Worm (Caenorhabditis elegans): Measurements from ENCODE around the gene clec-198.
A peak's percentile ranks its signal among the peaks of the same experiment; 100 is the strongest.

clec-198 gene

DNA sequence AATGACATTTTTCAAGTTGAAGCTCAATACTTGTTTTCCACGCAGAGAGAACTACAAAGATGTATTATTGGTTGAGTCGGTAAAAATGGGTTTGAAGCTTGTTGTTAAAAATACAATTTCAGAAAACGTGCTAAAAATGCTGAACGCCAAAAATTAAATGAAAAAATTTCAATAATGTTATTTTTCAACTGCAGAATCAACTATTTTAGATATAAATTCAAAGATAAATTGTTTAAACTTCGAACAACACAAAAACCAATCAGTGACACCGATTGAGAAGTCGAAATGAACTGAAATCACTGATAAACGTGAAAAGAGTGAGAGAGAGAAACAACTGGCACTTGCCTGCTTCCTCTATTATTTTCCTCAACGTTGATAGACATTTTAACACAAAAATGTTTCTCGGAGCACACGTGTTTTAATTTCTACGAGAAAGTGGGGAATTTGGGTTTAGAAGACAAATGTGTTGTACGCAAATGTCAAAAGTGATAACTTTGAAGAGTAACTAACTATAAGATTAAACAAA lies 40.5 kb downstream of the clec-198 start, which contains the start of gene T02D1.8:
T02D1.8 (minus strand) TSS at position 51 of the 526 bp plus-strand sequence.
- TF ChIP-seq nhr-76 (tag; optimal IDR thresholded peaks at IDR 0.05) (no peak), elt-2 (tag; optimal IDR thresholded peaks at IDR 0.05) (peak; percentile 55), hlh-17 (GFP tag; optimal IDR thresholded peaks at IDR 0.05; ENCODE audit: borderline replicate concordance) (no peak), nhr-11 (tag; optimal IDR thresholded peaks at IDR 0.05) (no peak), isw-1 (GFP tag; IDR thresholded peaks at IDR 0.05) (no peak), unc-98 (GFP tag; IDR thresholded peaks at IDR 0.05) (no peak), nhr-71 (tag; optimal IDR thresholded peaks at IDR 0.05) (peak; percentile 22), nhr-77 (tag; optimal IDR thresholded peaks at IDR 0.05) (no peak), blmp-1 (tag; optimal IDR thresholded peaks at IDR 0.05) (no peak), elt-3 (tag; optimal IDR thresholded peaks at IDR 0.05) (no peak), lin-15B (tag; optimal IDR thresholded peaks at IDR 0.05) (no peak), egl-13 (tag; optimal IDR thresholded peaks at IDR 0.05) (no peak), snu-23 (GFP tag; optimal IDR thresholded peaks at IDR 0.05) (no peak), ets-5 (GFP tag; IDR thresholded peaks at IDR 0.05) (no peak), aly-2 (tag; optimal IDR thresholded peaks at IDR 0.05) (no peak), nhr-237 (tag; optimal IDR thresholded peaks at IDR 0.05) (no peak), lsy-2 (tag; optimal IDR thresholded peaks at IDR 0.05) (no peak)

DNA sequence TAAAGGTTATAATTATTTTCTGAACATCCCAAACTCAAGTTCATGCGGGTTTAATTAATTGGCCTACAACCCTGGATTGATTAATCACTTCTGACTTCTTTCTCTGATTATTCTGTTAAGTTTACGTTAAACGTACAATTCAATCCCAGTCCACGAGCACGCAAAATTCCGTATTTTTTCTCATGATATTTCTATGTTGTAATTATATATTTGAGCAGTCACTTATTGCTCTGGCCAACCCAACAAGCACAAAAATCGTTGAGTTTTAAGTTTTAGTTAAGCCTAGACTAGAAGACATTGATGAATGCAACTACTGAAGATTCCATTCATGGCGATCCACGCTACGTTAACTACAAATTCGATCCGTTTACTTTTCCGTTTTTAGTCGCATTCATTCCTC lies 48.9 kb downstream of the clec-198 start, which contains the start of gene sru-15:
sru-15 (plus strand) TSS at position 301 of the 400 bp plus-strand sequence.
- no peak for TF ChIP-seq lin-13 (GFP tag; optimal IDR thresholded peaks at IDR 0.05)
- TF ChIP-seq nhr-47 (tag; optimal IDR thresholded peaks at IDR 0.05): no peak
- TF ChIP-seq fkh-10 (GFP tag; optimal IDR thresholded peaks at IDR 0.05): no peak
- no peak for TF ChIP-seq pax-3 (tag; optimal IDR thresholded peaks at IDR 0.05)

DNA sequence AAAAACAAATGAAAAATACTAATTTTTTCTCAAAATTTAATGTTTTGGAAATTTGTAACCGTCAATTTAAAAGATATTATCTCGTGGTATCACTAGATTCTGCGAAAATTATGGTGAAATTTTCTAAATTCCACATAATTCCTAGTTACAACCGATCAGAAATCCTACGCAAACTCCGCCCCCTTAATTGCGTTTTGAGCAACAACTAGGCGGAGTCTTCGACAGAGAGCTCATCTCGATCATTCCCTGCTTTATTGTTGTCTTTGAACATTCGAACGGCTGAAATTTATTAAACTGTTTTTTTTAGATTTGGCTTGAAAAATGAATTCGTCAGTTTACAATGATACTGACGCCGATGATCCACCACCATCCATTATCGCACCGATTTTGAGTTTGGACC lies 52.5 kb downstream of the clec-198 start, which contains the start of gene T02D1.4:
T02D1.4 (plus strand) TSS at position 301 of the 400 bp plus-strand sequence.
- TF ChIP-seq nhr-84 (tag; optimal IDR thresholded peaks at IDR 0.05): no peak
- TF ChIP-seq pax-3 (tag; optimal IDR thresholded peaks at IDR 0.05): peak; percentile 23
- TF ChIP-seq fkh-8 (tag; optimal IDR thresholded peaks at IDR 0.05): peak; percentile 0
